Worm (Caenorhabditis elegans) whole organism, midembryonic: ENCODE results near the gene gcs-1.

Experiments used
- T22C8.4 ChIP-seq: fragments of 200-800 bp; sonication (Bioruptor generic); IDR thresholded peaks from 2 replicates; pipeline ENCODE4 v1.3.6; 2022; ENCODE audit warnings: missing genetic modification characterization, missing compliant biosample characterization
- cog-1 ChIP-seq: sonication (generic microtip); optimal IDR thresholded peaks from 2 replicates; lab custom pipeline; 2016; ENCODE audit warnings: missing genetic modification characterization, missing compliant biosample characterization
- flt-1 ChIP-seq: fragments of 200-800 bp; sonication (Bioruptor generic); IDR thresholded peaks from 2 replicates; pipeline ENCODE4 v1.3.6; 2022; ENCODE audit warnings: missing genetic modification characterization, missing compliant biosample characterization
- med-1 ChIP-seq: sonication (generic microtip); optimal IDR thresholded peaks from 2 replicates; lab custom pipeline; 2017; ENCODE audit warnings: missing genetic modification characterization, mild to moderate bottlenecking, missing compliant biosample characterization, antibody characterized with exemption, missing genetic modification reagents; ENCODE audit not compliant: insufficient read depth
- ztf-23 ChIP-seq: fragments of 200-800 bp; sonication (Bioruptor generic); IDR thresholded peaks from 2 replicates; pipeline ENCODE4 v1.3.6; 2022; ENCODE audit warnings: missing genetic modification reagents, missing genetic modification characterization, missing compliant biosample characterization
- ztf-29 ChIP-seq: fragments of 200-800 bp; sonication (Bioruptor generic); IDR thresholded peaks from 2 replicates; pipeline ENCODE4 v1.3.6; 2022; ENCODE audit warnings: missing genetic modification reagents, missing genetic modification characterization, missing compliant biosample characterization

- TF ChIP-seq flt-1 (GFP tag; lab: Robert Waterston, UW) (no peak), cog-1 (tag; lab: Kevin White, UChicago) (no peak), ztf-29 (no peak), med-1 (no peak), ztf-23 (GFP tag; lab: Robert Waterston, UW) (no peak), T22C8.4 (GFP tag; lab: Robert Waterston, UW) (no peak)
Observed at ce11 chrII:9038201-9038600, at the start of gene gcs-1.
